Fruit fly (Drosophila melanogaster) whole organism, wandering third instar larva: ENCODE data around the gene Lcp65Ab1.

ENCODE experiments used
- Abd-B ChIP-seq: fragments of >200 bp; optimal IDR thresholded peaks from 2 replicates; lab custom pipeline; 2017; ENCODE audit warnings: missing biosample characterization, missing genetic modification characterization
- CG9705 ChIP-seq: fragments of 200-800 bp; sonication (Bioruptor generic); optimal IDR thresholded peaks from 2 replicates; lab custom pipeline; 2018; ENCODE audit warnings: missing biosample characterization, mild to moderate bottlenecking, missing genetic modification characterization
- CrebA ChIP-seq: fragments of 200-800 bp; sonication (Bioruptor generic); optimal IDR thresholded peaks from 2 replicates; lab custom pipeline; 2016; ENCODE audit warnings: missing biosample characterization, mild to moderate bottlenecking, missing genetic modification characterization, borderline replicate concordance
- Dfd ChIP-seq: fragments of >200 bp; optimal IDR thresholded peaks from 2 replicates; lab custom pipeline; 2017; ENCODE audit warnings: missing biosample characterization, missing genetic modification characterization
- Dif ChIP-seq: fragments of 200-275, 200-300 bp; sonication (Bioruptor generic); optimal IDR thresholded peaks from 2 replicates; lab custom pipeline; 2018; ENCODE audit warnings: missing biosample characterization, missing genetic modification characterization; ENCODE audit not compliant: partially characterized antibody
- HLH106 ChIP-seq: fragments of 200-800 bp; optimal IDR thresholded peaks from 3 replicates; lab custom pipeline; 2019; ENCODE audit warnings: missing biosample characterization, mild to moderate bottlenecking, missing genetic modification characterization, moderate library complexity
- Hr83 ChIP-seq: fragments of 200-300 bp; sonication (Bioruptor generic); optimal IDR thresholded peaks from 2 replicates; lab custom pipeline; 2016; ENCODE audit warnings: missing biosample characterization, mild to moderate bottlenecking, missing genetic modification characterization, moderate library complexity; ENCODE audit not compliant: poor library complexity, severe bottlenecking
- Jra ChIP-seq: sonication (Bioruptor generic); optimal IDR thresholded peaks from 2 replicates; lab custom pipeline; 2016; ENCODE audit warnings: missing biosample characterization, missing genetic modification characterization
- Myc ChIP-seq: fragments of >200 bp; optimal IDR thresholded peaks from 2 replicates; lab custom pipeline; 2017
- N ChIP-seq: fragments of >200 bp; optimal IDR thresholded peaks from 2 replicates; lab custom pipeline; 2018; ENCODE audit warnings: missing biosample characterization, missing external identifiers, missing genetic modification characterization
- OdsH ChIP-seq: fragments of 200-800 bp; sonication (Bioruptor generic); optimal IDR thresholded peaks from 2 replicates; lab custom pipeline; 2016; ENCODE audit warnings: missing biosample characterization, mild to moderate bottlenecking, missing genetic modification characterization
- Rel ChIP-seq, 2 experiments: fragments of 200-800 bp; sonication (Bioruptor generic) in 1 of 2; optimal IDR thresholded peaks; 2 replicates in 1 of 2; 3 replicates in 1 of 2; lab custom pipeline; 2016 to 2019; ENCODE audit warnings: mild to moderate bottlenecking in 2 of 2, missing biosample characterization in 2 of 2, missing genetic modification characterization in 2 of 2, moderate library complexity in 1 of 2
- Sp1 ChIP-seq: fragments of 200-800 bp; sonication (Bioruptor generic); optimal IDR thresholded peaks from 3 replicates; lab custom pipeline; 2019; ENCODE audit warnings: missing biosample characterization, mild to moderate bottlenecking, missing genetic modification characterization, moderate library complexity
- Vsx2 ChIP-seq: fragments of 200-300, 225-300 bp; sonication (Bioruptor generic); optimal IDR thresholded peaks from 2 replicates; lab custom pipeline; 2018; ENCODE audit warnings: missing biosample characterization, missing genetic modification characterization; ENCODE audit not compliant: partially characterized antibody
- br ChIP-seq: fragments of 200-800 bp; sonication (Bioruptor generic); optimal IDR thresholded peaks from 2 replicates; lab custom pipeline; 2016; ENCODE audit warnings: missing biosample characterization, missing genetic modification characterization
- brk ChIP-seq: fragments of 200-800 bp; sonication (Bioruptor generic); optimal IDR thresholded peaks from 2 replicates; lab custom pipeline; 2016; ENCODE audit warnings: missing biosample characterization, mild to moderate bottlenecking, missing genetic modification characterization
- dl ChIP-seq, 2 experiments: fragments of 175-275, 200-275 bp in 1 of 2; fragments of 200-275 bp in 1 of 2; sonication (Bioruptor generic); optimal IDR thresholded peaks; lab custom pipeline; 2018; ENCODE audit warnings: mild to moderate bottlenecking in 2 of 2, missing biosample characterization in 2 of 2, missing genetic modification characterization in 2 of 2, moderate library complexity in 2 of 2; ENCODE audit not compliant: partially characterized antibody in 2 of 2, insufficient read depth in 1 of 2
- dsf ChIP-seq: sonication (Bioruptor generic); optimal IDR thresholded peaks from 2 replicates; lab custom pipeline; 2016; ENCODE audit warnings: missing biosample characterization, missing genetic modification characterization, borderline replicate concordance
- ey ChIP-seq: fragments of 200-800 bp; sonication (Bioruptor generic); optimal IDR thresholded peaks from 2 replicates; lab custom pipeline; 2016; ENCODE audit warnings: missing biosample characterization, missing genetic modification characterization
- foxo ChIP-seq, 2 experiments: fragments of 200-800 bp; sonication (Bioruptor generic); optimal IDR thresholded peaks; 2 replicates in 1 of 2; 3 replicates in 1 of 2; lab custom pipeline; 2016 to 2017; ENCODE audit warnings: missing biosample characterization in 2 of 2, missing genetic modification characterization in 2 of 2
- fru ChIP-seq: fragments of 200-800 bp; sonication (Bioruptor generic); optimal IDR thresholded peaks from 3 replicates; lab custom pipeline; 2016; ENCODE audit warnings: missing biosample characterization, mild to moderate bottlenecking, missing genetic modification characterization
- h ChIP-seq: fragments of 200-800 bp; sonication (Bioruptor generic); optimal IDR thresholded peaks from 3 replicates; lab custom pipeline; 2016; ENCODE audit warnings: missing biosample characterization, mild to moderate bottlenecking, missing genetic modification characterization
- jim ChIP-seq: fragments of 175-275, 200-325 bp; sonication (Bioruptor generic); optimal IDR thresholded peaks from 2 replicates; lab custom pipeline; 2016; ENCODE audit warnings: missing biosample characterization, mild to moderate bottlenecking, missing genetic modification characterization
- lola ChIP-seq: fragments of >200 bp; optimal IDR thresholded peaks from 2 replicates; lab custom pipeline; 2017; ENCODE audit warnings: missing biosample characterization, missing genetic modification characterization
- pan ChIP-seq: fragments of >200 bp; optimal IDR thresholded peaks from 2 replicates; lab custom pipeline; 2017
- rgr ChIP-seq: fragments of 200-800 bp; sonication (Bioruptor generic); optimal IDR thresholded peaks from 3 replicates; lab custom pipeline; 2016; ENCODE audit warnings: missing biosample characterization, mild to moderate bottlenecking, missing genetic modification characterization
- sage ChIP-seq: fragments of 200-800 bp; sonication (Bioruptor generic); optimal IDR thresholded peaks from 2 replicates; lab custom pipeline; 2016; ENCODE audit warnings: missing biosample characterization, mild to moderate bottlenecking, missing genetic modification characterization
- tai ChIP-seq: sonication (Bioruptor generic); optimal IDR thresholded peaks from 2 replicates; lab custom pipeline; 2016; ENCODE audit warnings: missing biosample characterization, missing genetic modification characterization
- woc ChIP-seq: sonication (Bioruptor generic); optimal IDR thresholded peaks from 2 replicates; lab custom pipeline; 2016; ENCODE audit warnings: missing biosample characterization, mild to moderate bottlenecking, missing genetic modification characterization

The Lcp65Ab1 gene

dm6 chr3L:6138586-6138985, 10.8 kb upstream of the Lcp65Ab1 start:
- no peak for TF ChIP-seq fru (GFP tag; lab: Kevin White, UChicago)
- TF ChIP-seq br (GFP tag; lab: Kevin White, UChicago), result no peak
- no peak for TF ChIP-seq CG9705
- no peak for TF ChIP-seq dl (GFP tag; optimal IDR thresholded peaks at IDR 0.05; lab: Kevin White, UChicago; ENCODE audit: insufficient read depth in 1 of 2, partially characterized antibody in 2 of 2)
- no peak for TF ChIP-seq CrebA (GFP tag; lab: Kevin White, UChicago)
- no peak for TF ChIP-seq Dfd (GFP tag; lab: Kevin White, UChicago)
- no peak for TF ChIP-seq brk (GFP tag; lab: Kevin White, UChicago)
- no peak for TF ChIP-seq lola (GFP tag; lab: Kevin White, UChicago)
- TF ChIP-seq foxo (GFP tag; optimal IDR thresholded peaks at IDR 0.05; lab: Kevin White, UChicago), result no peak
- no peak for TF ChIP-seq Abd-B
- TF ChIP-seq Rel (GFP tag; optimal IDR thresholded peaks at IDR 0.05; lab: Kevin White, UChicago), result no peak
- no peak for TF ChIP-seq Rel (tag; optimal IDR thresholded peaks at IDR 0.05; lab: Kevin White, UChicago)
- no peak for TF ChIP-seq pan (lab: Kevin White, UChicago)
- TF ChIP-seq Jra (GFP tag; lab: Kevin White, UChicago), result no peak

- no peak for TF ChIP-seq dl (GFP tag; optimal IDR thresholded peaks at IDR 0.05; lab: Kevin White, UChicago; ENCODE audit: insufficient read depth in 1 of 2, partially characterized antibody in 2 of 2)
- no peak for TF ChIP-seq Vsx2 (GFP tag; lab: Kevin White, UChicago)
- TF ChIP-seq CG9705, result no peak
- no peak for TF ChIP-seq rgr (GFP tag; lab: Kevin White, UChicago)
- no peak for TF ChIP-seq sage (GFP tag; lab: Kevin White, UChicago)
- no peak for TF ChIP-seq fru (GFP tag; lab: Kevin White, UChicago)
- no peak for TF ChIP-seq Jra (GFP tag; lab: Kevin White, UChicago)
- no peak for TF ChIP-seq dsf (GFP tag; lab: Kevin White, UChicago)
- TF ChIP-seq Hr83 (GFP tag; lab: Kevin White, UChicago), result no peak
- no peak for TF ChIP-seq foxo (GFP tag; optimal IDR thresholded peaks at IDR 0.05; lab: Kevin White, UChicago)
- TF ChIP-seq jim (GFP tag; lab: Kevin White, UChicago), result no peak
Measured at dm6 chr3L:6139924-6140574, 9.3 kb upstream of the Lcp65Ab1 start, which contains the start of gene Cpr65Av. Gene Cpr65Av (minus strand): TSS chr3L:6139974.

- TF ChIP-seq Myc (no peak), Hr83 (GFP tag; lab: Kevin White, UChicago) (no peak), fru (GFP tag; lab: Kevin White, UChicago) (no peak), brk (GFP tag; lab: Kevin White, UChicago) (no peak), HLH106 (no peak), Vsx2 (GFP tag; lab: Kevin White, UChicago) (no peak), sage (GFP tag; lab: Kevin White, UChicago) (no peak), Sp1 (GFP tag; lab: Kevin White, UChicago) (no peak), rgr (GFP tag; lab: Kevin White, UChicago) (no peak), foxo (GFP tag; optimal IDR thresholded peaks at IDR 0.05; lab: Kevin White, UChicago) (no peak), OdsH (GFP tag; lab: Kevin White, UChicago) (no peak), tai (GFP tag; lab: Kevin White, UChicago) (no peak), lola (GFP tag; lab: Kevin White, UChicago) (no peak), CG9705 (no peak), dsf (GFP tag; lab: Kevin White, UChicago) (no peak), h (GFP tag; lab: Kevin White, UChicago) (no peak)
- TF ChIP-seq, all 38 proteins: peak for 0
Measured at dm6 chr3L:6140771-6141472, 8.4 kb upstream of the Lcp65Ab1 start.

- TF ChIP-seq Dif (GFP tag; lab: Kevin White, UChicago), result peak; percentile 15
- no peak for TF ChIP-seq pan (lab: Kevin White, UChicago)
- TF ChIP-seq ey (GFP tag; lab: Kevin White, UChicago), result no peak
- no peak for TF ChIP-seq Sp1 (GFP tag; lab: Kevin White, UChicago)
- TF ChIP-seq rgr (GFP tag; lab: Kevin White, UChicago), result no peak
- TF ChIP-seq jim (GFP tag; lab: Kevin White, UChicago), result no peak
- TF ChIP-seq N (GFP tag; lab: Kevin White, UChicago), result no peak
- TF ChIP-seq Vsx2 (GFP tag; lab: Kevin White, UChicago), result peak; percentile 63
- TF ChIP-seq woc, result no peak
- TF ChIP-seq dl (GFP tag; optimal IDR thresholded peaks at IDR 0.05; lab: Kevin White, UChicago; ENCODE audit: insufficient read depth in 1 of 2, partially characterized antibody in 2 of 2), result no peak
Measured at dm6 chr3L:6141538-6141937, 7.8 kb upstream of the Lcp65Ab1 start.
